Worm (Caenorhabditis elegans): ENCODE results near the gene Y59H11AR.3.
A peak's percentile ranks its signal among the peaks of the same experiment; 100 is the strongest.

The Y59H11AR.3 gene

DNA sequence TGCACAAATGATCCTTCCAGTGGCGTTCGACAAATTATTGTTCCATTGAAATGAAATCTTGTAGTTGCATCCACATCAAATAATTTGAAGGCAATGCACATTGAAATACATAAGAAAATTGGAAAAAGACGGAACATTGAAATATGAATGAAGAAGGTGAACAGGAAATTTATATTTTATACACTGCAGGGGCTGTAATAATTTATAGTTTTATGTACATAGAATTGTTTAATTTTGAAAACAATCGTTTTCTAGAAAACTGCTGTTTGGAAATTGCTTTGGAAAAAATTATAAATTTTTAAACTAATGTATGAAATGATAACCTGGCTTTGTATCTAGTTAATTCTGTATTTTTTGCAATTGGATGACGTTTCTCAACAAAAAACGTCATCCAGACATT, at the start of gene Y59H11AR.3:
Gene Y59H11AR.3 (minus strand): TSS at position 101 of the 400 bp plus-strand sequence.
- TF ChIP-seq tbx-37 (GFP tag; conservative IDR thresholded peaks at IDR 0.05) (no peak), aly-1 (tag; optimal IDR thresholded peaks at IDR 0.05) (no peak), scrt-1 (GFP tag; IDR thresholded peaks at IDR 0.05) (no peak), hmg-4 (GFP tag; optimal IDR thresholded peaks at IDR 0.05) (no peak), ceh-13 (GFP tag; optimal IDR thresholded peaks at IDR 0.05) (no peak), ets-7 (tag; optimal IDR thresholded peaks at IDR 0.05) (no peak)

DNA sequence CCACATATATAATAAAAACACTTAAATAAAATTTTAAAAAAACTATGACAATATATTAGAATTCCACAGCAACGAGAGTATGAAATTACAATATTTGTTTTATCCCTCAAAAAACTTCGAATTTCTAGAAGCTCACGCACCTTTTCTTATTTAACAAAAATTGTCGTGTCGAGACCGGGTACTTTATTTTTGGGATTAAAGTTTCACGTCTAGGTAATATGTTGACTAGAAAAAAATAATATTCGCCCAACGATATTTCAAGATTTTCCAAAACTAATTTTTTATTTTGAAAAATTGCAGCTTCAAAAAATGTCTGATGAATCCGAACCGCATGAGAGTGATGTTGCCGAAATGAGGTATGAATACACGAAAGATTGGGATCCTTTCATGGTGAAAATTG, 49.2 kb upstream of the Y59H11AR.3 start, which contains the start of gene C49C8.3:
Gene C49C8.3 (plus strand): TSS at position 301 of the 400 bp plus-strand sequence.
- TF ChIP-seq scrt-1 (GFP tag; IDR thresholded peaks at IDR 0.05) (no peak), F13C5.2 (tag; optimal IDR thresholded peaks at IDR 0.05) (no peak), tbx-37 (GFP tag; conservative IDR thresholded peaks at IDR 0.05) (no peak), aly-1 (tag; optimal IDR thresholded peaks at IDR 0.05) (no peak), ama-1 (optimal IDR thresholded peaks at IDR 0.05) (no peak)

- TF ChIP-seq scrt-1 (GFP tag; IDR thresholded peaks at IDR 0.05) (no peak), tbx-11 (GFP tag; IDR thresholded peaks at IDR 0.05) (no peak), B0310.2 (tag; optimal IDR thresholded peaks at IDR 0.05) (no peak), ceh-13 (GFP tag; optimal IDR thresholded peaks at IDR 0.05) (no peak), sea-1 (GFP tag; conservative IDR thresholded peaks at IDR 0.05) (no peak), ama-1 (optimal IDR thresholded peaks at IDR 0.05) (no peak), hmbx-1 (tag; optimal IDR thresholded peaks at IDR 0.05) (no peak), pes-1 (GFP tag; IDR thresholded peaks at IDR 0.05) (no peak), ets-7 (tag; optimal IDR thresholded peaks at IDR 0.05) (no peak), hmg-4 (GFP tag; optimal IDR thresholded peaks at IDR 0.05) (no peak)
These were observed 43.5 kb upstream of the Y59H11AR.3 start, which contains the start of gene F42A9.9 for ce11 chrIV:8638761-8639160. Gene F42A9.9 (minus strand): TSS chrIV:8638861.

- no peak for TF ChIP-seq tra-4 (tag; optimal IDR thresholded peaks at IDR 0.05)
- TF ChIP-seq scrt-1 (GFP tag; IDR thresholded peaks at IDR 0.05), result no peak
- TF ChIP-seq tbx-37 (GFP tag; conservative IDR thresholded peaks at IDR 0.05), result no peak
- no peak for TF ChIP-seq B0310.2 (tag; optimal IDR thresholded peaks at IDR 0.05)
- no peak for TF ChIP-seq flt-1 (GFP tag; IDR thresholded peaks at IDR 0.05)
- no peak for TF ChIP-seq ama-1 (optimal IDR thresholded peaks at IDR 0.05)
- no peak for TF ChIP-seq hnd-1 (tag; optimal IDR thresholded peaks at IDR 0.05)
- TF ChIP-seq aly-1 (tag; optimal IDR thresholded peaks at IDR 0.05), result no peak
- TF ChIP-seq hmbx-1 (tag; optimal IDR thresholded peaks at IDR 0.05), result no peak
- TF ChIP-seq pes-1 (GFP tag; IDR thresholded peaks at IDR 0.05), result no peak
- no peak for TF ChIP-seq hmg-4 (GFP tag; optimal IDR thresholded peaks at IDR 0.05)
- no peak for TF ChIP-seq ceh-36 (tag; optimal IDR thresholded peaks at IDR 0.05)
- TF ChIP-seq ets-7 (tag; optimal IDR thresholded peaks at IDR 0.05), result no peak
- no peak for TF ChIP-seq sea-1 (GFP tag; conservative IDR thresholded peaks at IDR 0.05)
- TF ChIP-seq F13C5.2 (tag; optimal IDR thresholded peaks at IDR 0.05), result no peak
- no peak for TF ChIP-seq tbx-11 (GFP tag; IDR thresholded peaks at IDR 0.05)
- no peak for TF ChIP-seq ceh-13 (GFP tag; optimal IDR thresholded peaks at IDR 0.05)
These were observed 35.8 kb upstream of the Y59H11AR.3 start, which contains the start of gene dgk-4 for ce11 chrIV:8631033-8631432. Gene dgk-4 (plus strand): TSS chrIV:8631333.

DNA sequence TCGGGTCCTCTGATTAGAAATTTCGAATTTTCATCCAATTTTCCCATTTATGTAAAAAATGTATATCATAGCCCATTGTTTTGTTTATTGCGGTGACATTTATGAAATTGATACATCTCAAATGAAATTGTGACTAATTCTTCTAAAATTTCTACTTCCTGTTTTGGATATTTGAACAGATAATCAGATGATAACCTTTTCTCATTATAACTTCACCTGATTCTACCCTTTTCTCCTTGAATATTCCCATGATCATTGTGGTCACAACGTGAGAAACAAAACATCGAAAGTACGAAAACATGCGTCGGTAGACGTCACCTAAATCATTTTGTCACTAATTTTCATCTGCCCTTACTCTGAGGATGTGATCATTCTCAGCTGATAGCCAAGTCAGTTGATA, 35.0 kb upstream of the Y59H11AR.3 start:
- no peak for TF ChIP-seq tbx-37 (GFP tag; conservative IDR thresholded peaks at IDR 0.05)
- TF ChIP-seq sea-1 (GFP tag; conservative IDR thresholded peaks at IDR 0.05), result no peak
- no peak for TF ChIP-seq scrt-1 (GFP tag; IDR thresholded peaks at IDR 0.05)
- no peak for TF ChIP-seq ets-7 (tag; optimal IDR thresholded peaks at IDR 0.05)
- TF ChIP-seq flt-1 (GFP tag; IDR thresholded peaks at IDR 0.05), result no peak
- TF ChIP-seq aly-1 (tag; optimal IDR thresholded peaks at IDR 0.05), result no peak
- no peak for TF ChIP-seq hnd-1 (tag; optimal IDR thresholded peaks at IDR 0.05)
- no peak for TF ChIP-seq tbx-11 (GFP tag; IDR thresholded peaks at IDR 0.05)
- TF ChIP-seq hmbx-1 (tag; optimal IDR thresholded peaks at IDR 0.05), result no peak
- TF ChIP-seq hmg-4 (GFP tag; optimal IDR thresholded peaks at IDR 0.05), result no peak
- TF ChIP-seq F13C5.2 (tag; optimal IDR thresholded peaks at IDR 0.05), result no peak
- no peak for TF ChIP-seq pes-1 (GFP tag; IDR thresholded peaks at IDR 0.05)

ce11 chrIV:8629609-8630052, 34.4 kb upstream of the Y59H11AR.3 start:
- TF ChIP-seq aly-1 (tag; optimal IDR thresholded peaks at IDR 0.05) (no peak), ceh-36 (tag; optimal IDR thresholded peaks at IDR 0.05) (no peak), tbx-11 (GFP tag; IDR thresholded peaks at IDR 0.05) (0 out of 2 replicates have a peak, but pooled peaks have one; percentile 43), flt-1 (GFP tag; IDR thresholded peaks at IDR 0.05) (no peak)

DNA sequence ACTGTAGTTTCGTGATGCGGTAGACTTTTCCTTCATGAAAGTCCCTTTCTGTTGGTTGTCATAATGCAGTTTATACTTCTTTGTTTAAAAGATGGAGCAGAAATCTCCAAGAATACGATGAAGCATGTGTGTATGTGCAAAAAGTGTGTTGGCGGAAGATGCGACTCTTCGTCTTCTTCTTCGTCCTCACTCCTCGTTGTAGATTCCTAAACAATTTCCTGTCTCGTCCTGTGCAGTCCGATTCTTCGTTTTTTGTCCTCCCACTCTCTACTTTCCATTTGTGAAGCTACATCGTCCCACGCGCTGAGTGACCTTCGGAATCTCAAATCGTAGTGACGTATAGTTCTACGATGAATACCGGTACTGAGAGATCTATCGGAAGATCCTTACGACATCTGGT, 33.0 kb upstream of the Y59H11AR.3 start:
- TF ChIP-seq tbx-11 (GFP tag; IDR thresholded peaks at IDR 0.05), result no peak
- TF ChIP-seq tra-4 (tag; optimal IDR thresholded peaks at IDR 0.05), result no peak
- TF ChIP-seq tbx-37 (GFP tag; conservative IDR thresholded peaks at IDR 0.05), result no peak
- TF ChIP-seq scrt-1 (GFP tag; IDR thresholded peaks at IDR 0.05), result no peak
- no peak for TF ChIP-seq ama-1 (optimal IDR thresholded peaks at IDR 0.05)
- no peak for TF ChIP-seq hnd-1 (tag; optimal IDR thresholded peaks at IDR 0.05)
- no peak for TF ChIP-seq hmg-4 (GFP tag; optimal IDR thresholded peaks at IDR 0.05)
- TF ChIP-seq ceh-36 (tag; optimal IDR thresholded peaks at IDR 0.05), result no peak

DNA sequence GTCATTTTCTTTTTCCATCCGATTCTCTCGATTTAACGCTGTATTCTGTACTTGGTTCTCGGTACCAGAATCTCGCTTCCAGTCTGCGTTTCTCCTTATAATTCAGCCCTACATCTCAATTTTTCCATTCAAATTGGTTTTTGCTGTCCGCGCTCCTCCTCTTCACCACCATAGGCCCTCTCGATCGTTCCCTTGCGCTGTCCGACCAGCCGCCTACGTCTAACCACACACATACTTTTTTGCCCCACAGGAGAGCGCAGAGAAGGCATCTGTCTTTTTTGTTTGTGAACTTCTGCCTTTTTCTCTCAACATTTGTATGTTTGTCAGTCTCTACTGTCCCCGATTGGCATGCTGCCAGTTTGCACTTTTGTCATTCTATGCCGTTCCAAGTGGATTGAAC, 32.1 kb upstream of the Y59H11AR.3 start, which contains the start of gene F42A9.11:
Gene F42A9.11 (plus strand): TSS at position 310 of the 400 bp plus-strand sequence.
- TF ChIP-seq scrt-1 (GFP tag; IDR thresholded peaks at IDR 0.05) (no peak), F13C5.2 (tag; optimal IDR thresholded peaks at IDR 0.05) (no peak), aly-1 (tag; optimal IDR thresholded peaks at IDR 0.05) (peak; percentile 40), hmg-4 (GFP tag; optimal IDR thresholded peaks at IDR 0.05) (peak; percentile 12)

Data from whole organism, early embryonic.